Worm (Caenorhabditis elegans): ENCODE measurements around the gene fbxb-95.
"Not testable (repeated sequence)": the region's sequence is repeated elsewhere in the genome, so short reads cannot be mapped to it uniquely, and the experiment has no call there.

Gene fbxb-95

ce11 chrII:1819944-1820570 is 34.1 kb upstream of the fbxb-95 start, which contains the start of gene fbxc-19 (continued):
- TF ChIP-seq hlh-30 (tag; optimal IDR thresholded peaks at IDR 0.05; ENCODE audit: insufficient read depth) (peak; percentile 69), mes-2 (tag; optimal IDR thresholded peaks at IDR 0.05; ENCODE audit: poor library complexity, severe bottlenecking) (peak; percentile 47), pha-4 (GFP tag; IDR thresholded peaks at IDR 0.05) (no peak), pha-4 (tag; optimal IDR thresholded peaks at IDR 0.05) (no peak), F10B5.3 (tag; optimal IDR thresholded peaks at IDR 0.05) (no peak), pqm-1 (tag; optimal IDR thresholded peaks at IDR 0.05) (peak; percentile 87), ztf-7 (tag; optimal IDR thresholded peaks at IDR 0.05) (peak; percentile 90), nhr-111 (GFP tag; optimal IDR thresholded peaks at IDR 0.05) (no peak), zip-2 (tag; optimal IDR thresholded peaks at IDR 0.05) (peak; percentile 99), php-3 (GFP tag; IDR thresholded peaks at IDR 0.05) (peak; percentile 87), ceh-20 (GFP tag; IDR thresholded peaks at IDR 0.05) (no peak), jun-1 (tag; optimal IDR thresholded peaks at IDR 0.05) (peak; percentile 40), mxl-3 (GFP tag; optimal IDR thresholded peaks at IDR 0.05) (peak; percentile 14), egl-43 (GFP tag; IDR thresholded peaks at IDR 0.05) (no peak), lin-1 (GFP tag; IDR thresholded peaks at IDR 0.05) (peak; percentile 44; the same call in 1 of the 2 replicates), spr-1 (tag; optimal IDR thresholded peaks at IDR 0.05) (no peak), hif-1 (tag; optimal IDR thresholded peaks at IDR 0.05) (no peak), lin-15B (tag; optimal IDR thresholded peaks at IDR 0.05) (no peak), fkh-10 (GFP tag; optimal IDR thresholded peaks at IDR 0.05) (no peak), dpl-1 (GFP tag; optimal IDR thresholded peaks at IDR 0.05) (peak; percentile 27)

ce11 chrII:1820774-1821173 is 33.4 kb upstream of the fbxb-95 start, which contains the start of gene fbxa-3:
TSS of gene fbxa-3 (minus strand) at chrII:1820874.
- TF ChIP-seq ceh-82 (tag; optimal IDR thresholded peaks at IDR 0.05): no peak

- TF ChIP-seq dmd-6 (GFP tag; IDR thresholded peaks at IDR 0.05) (peak; percentile 61), pqm-1 (tag; optimal IDR thresholded peaks at IDR 0.05) (peak; percentile 19), php-3 (GFP tag; IDR thresholded peaks at IDR 0.05) (0 out of 2 replicates have a peak, but pooled peaks have one; percentile 32), hlh-11 (tag; optimal IDR thresholded peaks at IDR 0.05) (peak; percentile 16)
Measured at ce11 chrII:1823597-1823996, 30.6 kb upstream of the fbxb-95 start.

ce11 chrII:1824329-1824728 is 29.9 kb upstream of the fbxb-95 start, which contains the start of gene math-41:
TSS of gene math-41 (plus strand) at chrII:1824629.
- not testable (repeated sequence) for TF ChIP-seq egl-43 (GFP tag; IDR thresholded peaks at IDR 0.05); tag-97 (GFP tag; IDR thresholded peaks at IDR 0.05); pqm-1 (tag; optimal IDR thresholded peaks at IDR 0.05)

- TF ChIP-seq unc-62 (GFP tag; optimal IDR thresholded peaks at IDR 0.05 in 1 of 2) (no peak), unc-62 (tag; optimal IDR thresholded peaks at IDR 0.05) (no peak), dmd-6 (GFP tag; IDR thresholded peaks at IDR 0.05) (peak; percentile 19; the same call in 1 of the 2 replicates), pqm-1 (tag; optimal IDR thresholded peaks at IDR 0.05) (peak; percentile 63)
Measured at ce11 chrII:1830182-1830682, 24.0 kb upstream of the fbxb-95 start, which contains the start of gene math-40. TSS of gene math-40 (plus strand) at chrII:1830632.

- TF ChIP-seq F49E8.2 (tag; optimal IDR thresholded peaks at IDR 0.05; ENCODE audit: borderline replicate concordance) (no peak), pqm-1 (tag; optimal IDR thresholded peaks at IDR 0.05) (peak; percentile 40), nhr-28 (tag; optimal IDR thresholded peaks at IDR 0.05) (peak; percentile 10), nhr-237 (tag; optimal IDR thresholded peaks at IDR 0.05) (no peak), zip-2 (tag; optimal IDR thresholded peaks at IDR 0.05) (no peak)
Measured at ce11 chrII:1831883-1832388, 22.3 kb upstream of the fbxb-95 start, which contains the start of gene math-39. TSS of gene math-39 (plus strand) at chrII:1832338.

Measured in whole organism, L4 larva.